Worm (Caenorhabditis elegans): Measurements from ENCODE around the gene C52B11.5.
A peak's percentile ranks its signal among the peaks of the same experiment; 100 is the strongest.

The C52B11.5 gene

ce11 chrX:1272539-1272938, at the start of gene C52B11.5:
C52B11.5 (plus strand) TSS chrX:1272788.
- TF ChIP-seq ztf-4 (tag; optimal IDR thresholded peaks at IDR 0.05) (no peak), snpc-4 (tag; optimal IDR thresholded peaks at IDR 0.05) (no peak), lin-11 (tag; optimal IDR thresholded peaks at IDR 0.05) (no peak), nhr-21 (tag; optimal IDR thresholded peaks at IDR 0.05) (no peak), nhr-77 (tag; optimal IDR thresholded peaks at IDR 0.05) (no peak), nhr-6 (tag; optimal IDR thresholded peaks at IDR 0.05) (no peak), nhr-129 (tag; optimal IDR thresholded peaks at IDR 0.05) (no peak), mdl-1 (tag; optimal IDR thresholded peaks at IDR 0.05) (no peak), lsy-2 (tag; optimal IDR thresholded peaks at IDR 0.05) (no peak), nhr-12 (tag; optimal IDR thresholded peaks at IDR 0.05) (no peak), F13H6.1 (tag; optimal IDR thresholded peaks at IDR 0.05) (peak; percentile 5), ceh-82 (tag; optimal IDR thresholded peaks at IDR 0.05) (no peak), blmp-1 (tag; optimal IDR thresholded peaks at IDR 0.05; ENCODE audit: insufficient read depth) (no peak), ztf-11 (tag; optimal IDR thresholded peaks at IDR 0.05) (no peak), mab-5 (tag; optimal IDR thresholded peaks at IDR 0.05) (no peak), unc-55 (GFP tag; optimal IDR thresholded peaks at IDR 0.05) (no peak), zag-1 (tag; optimal IDR thresholded peaks at IDR 0.05) (no peak), nhr-11 (tag; optimal IDR thresholded peaks at IDR 0.05) (no peak), lin-13 (GFP tag; optimal IDR thresholded peaks at IDR 0.05) (no peak), R02D3.7 (tag; optimal IDR thresholded peaks at IDR 0.05) (no peak), alr-1 (tag; optimal IDR thresholded peaks at IDR 0.05) (no peak), sma-9 (GFP tag; optimal IDR thresholded peaks at IDR 0.05) (peak; percentile 28), sma-9 (tag; optimal IDR thresholded peaks at IDR 0.05) (no peak), C34F6.9 (tag; optimal IDR thresholded peaks at IDR 0.05) (no peak), unc-62 (GFP tag; optimal IDR thresholded peaks at IDR 0.05) (no peak), ZK546.5 (tag; optimal IDR thresholded peaks at IDR 0.05) (no peak), egl-27 (tag; optimal IDR thresholded peaks at IDR 0.05) (no peak), skn-1 (tag; optimal IDR thresholded peaks at IDR 0.05) (no peak), Y55F3AM.14 (GFP tag; optimal IDR thresholded peaks at IDR 0.05) (no peak), lin-39 (tag; optimal IDR thresholded peaks at IDR 0.05) (no peak), elt-3 (tag; optimal IDR thresholded peaks at IDR 0.05) (no peak), fos-1 (tag; optimal IDR thresholded peaks at IDR 0.05) (peak; percentile 85), gmeb-1 (tag; optimal IDR thresholded peaks at IDR 0.05) (peak; percentile 2), sma-3 (GFP tag; optimal IDR thresholded peaks at IDR 0.05) (no peak), nhr-10 (tag; optimal IDR thresholded peaks at IDR 0.05) (no peak), elt-1 (tag; optimal IDR thresholded peaks at IDR 0.05) (no peak), nhr-237 (tag; optimal IDR thresholded peaks at IDR 0.05) (no peak), crh-2 (tag; optimal IDR thresholded peaks at IDR 0.05) (peak; percentile 21), nhr-23 (tag; optimal IDR thresholded peaks at IDR 0.05) (no peak), dmd-4 (tag; optimal IDR thresholded peaks at IDR 0.05) (no peak), ztf-1 (GFP tag; conservative IDR thresholded peaks at IDR 0.05) (no peak), ceh-16 (tag; optimal IDR thresholded peaks at IDR 0.05) (no peak)

DNA sequence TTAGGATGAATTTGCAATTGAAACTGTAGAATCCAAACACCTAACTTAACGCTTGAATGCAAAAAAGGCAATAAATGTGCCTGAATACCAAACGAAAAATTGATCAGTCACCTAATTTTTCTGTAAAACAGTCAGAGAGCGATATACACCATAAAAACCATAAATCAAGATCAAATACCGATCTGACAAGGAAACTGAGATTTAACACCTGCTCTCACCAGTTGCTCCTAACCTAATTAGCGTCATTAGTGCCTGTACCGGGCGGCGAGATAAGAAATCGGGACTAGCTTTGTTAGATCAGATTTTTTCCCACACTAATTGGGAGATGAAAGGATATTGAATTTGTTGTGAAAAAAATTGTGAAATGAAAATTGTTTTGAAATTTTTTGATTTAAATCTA, 49.5 kb upstream of the C52B11.5 start:
- no peak for TF ChIP-seq peb-1 (tag; optimal IDR thresholded peaks at IDR 0.05)

ce11 chrX:1223841-1224240, 48.7 kb upstream of the C52B11.5 start:
- TF ChIP-seq unc-55 (GFP tag; optimal IDR thresholded peaks at IDR 0.05): peak; percentile 59
- TF ChIP-seq nhr-6 (tag; optimal IDR thresholded peaks at IDR 0.05): no peak
- no peak for TF ChIP-seq ceh-82 (tag; optimal IDR thresholded peaks at IDR 0.05)

ce11 chrX:1230658-1231057, 41.9 kb upstream of the C52B11.5 start, which contains the start of gene C46H3.2:
C46H3.2 (minus strand) TSS chrX:1230758.
- TF ChIP-seq nhr-10 (tag; optimal IDR thresholded peaks at IDR 0.05) (no peak), nhr-25 (tag; optimal IDR thresholded peaks at IDR 0.05) (no peak), nhr-11 (tag; optimal IDR thresholded peaks at IDR 0.05) (no peak), lin-13 (GFP tag; optimal IDR thresholded peaks at IDR 0.05) (no peak), nhr-77 (tag; optimal IDR thresholded peaks at IDR 0.05) (no peak), dmd-4 (tag; optimal IDR thresholded peaks at IDR 0.05) (no peak), elt-1 (tag; optimal IDR thresholded peaks at IDR 0.05) (no peak)

Measured in whole organism, L2 larva.